Worm (Caenorhabditis elegans): ENCODE measurements around the gene cyp-33E2.

DNA sequence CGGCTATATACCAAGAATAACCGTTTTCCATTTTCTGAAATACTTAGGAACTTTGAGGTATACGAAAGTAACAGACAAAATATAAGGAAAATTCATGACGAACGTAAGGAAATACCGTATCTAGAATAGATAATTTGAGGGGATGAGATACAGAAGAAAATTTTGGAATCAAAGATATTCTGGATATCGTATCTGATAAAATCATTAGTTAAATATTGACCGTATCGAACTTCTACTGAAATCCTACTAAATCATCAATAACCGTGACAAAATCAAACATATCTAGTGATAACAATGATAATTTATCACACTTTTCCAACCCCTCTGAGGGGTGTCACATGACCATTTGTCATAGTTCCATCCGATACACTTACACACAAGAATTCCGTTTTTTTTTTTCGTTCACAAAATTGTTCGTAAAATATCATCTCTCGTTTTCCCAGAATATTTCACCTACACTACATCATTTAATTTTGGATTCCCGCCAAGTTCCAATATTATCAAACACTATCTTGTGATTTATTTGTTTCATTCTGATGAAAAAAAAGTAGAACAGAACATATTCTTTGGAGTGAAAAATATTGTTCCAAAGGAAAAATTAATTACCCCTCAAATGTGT, 11.3 kb upstream of the cyp-33E2 start, which contains the start of gene Y59H11AR.4:
- TF ChIP-seq skn-1 (tag; optimal IDR thresholded peaks at IDR 0.05) (no peak), nhr-12 (tag; optimal IDR thresholded peaks at IDR 0.05) (no peak), nhr-11 (tag; optimal IDR thresholded peaks at IDR 0.05) (no peak), unc-62 (GFP tag; optimal IDR thresholded peaks at IDR 0.05) (no peak), nhr-237 (tag; optimal IDR thresholded peaks at IDR 0.05) (no peak), lsy-2 (tag; optimal IDR thresholded peaks at IDR 0.05) (no peak), ama-1 (optimal IDR thresholded peaks at IDR 0.05) (no peak), unc-39 (tag; optimal IDR thresholded peaks at IDR 0.05) (no peak), nhr-21 (tag; optimal IDR thresholded peaks at IDR 0.05) (no peak), zag-1 (tag; optimal IDR thresholded peaks at IDR 0.05) (no peak), mbf-1 (tag; optimal IDR thresholded peaks at IDR 0.05) (no peak), elt-1 (tag; optimal IDR thresholded peaks at IDR 0.05) (no peak), ztf-1 (GFP tag; conservative IDR thresholded peaks at IDR 0.05) (no peak), lin-13 (GFP tag; optimal IDR thresholded peaks at IDR 0.05) (no peak)

Data from whole organism, L2 larva.